Worm (Caenorhabditis elegans) whole organism, midembryonic: ENCODE results near the gene F41G4.8.
A peak's percentile ranks its signal among the peaks of the same experiment; 100 is the strongest.

Experiments used
- T22C8.4 ChIP-seq: fragments of 200-800 bp; sonication (Bioruptor generic); IDR thresholded peaks from 2 replicates; pipeline ENCODE4 v1.3.6; 2022; ENCODE audit warnings: missing genetic modification characterization, missing compliant biosample characterization
- cog-1 ChIP-seq: sonication (generic microtip); optimal IDR thresholded peaks from 2 replicates; lab custom pipeline; 2016; ENCODE audit warnings: missing genetic modification characterization, missing compliant biosample characterization
- flt-1 ChIP-seq: fragments of 200-800 bp; sonication (Bioruptor generic); IDR thresholded peaks from 2 replicates; pipeline ENCODE4 v1.3.6; 2022; ENCODE audit warnings: missing genetic modification characterization, missing compliant biosample characterization
- klf-2 ChIP-seq: fragments of 200-800 bp; sonication (Bioruptor generic); conservative IDR thresholded peaks from 2 replicates; pipeline ENCODE4 v1.3.6; 2022; ENCODE audit warnings: missing genetic modification reagents, missing genetic modification characterization, missing compliant biosample characterization
- med-1 ChIP-seq: sonication (generic microtip); optimal IDR thresholded peaks from 2 replicates; lab custom pipeline; 2017; ENCODE audit warnings: missing genetic modification characterization, mild to moderate bottlenecking, missing compliant biosample characterization, antibody characterized with exemption, missing genetic modification reagents; ENCODE audit not compliant: insufficient read depth
- tab-1 ChIP-seq: fragments of 200-800 bp; sonication (Bioruptor generic); IDR thresholded peaks from 2 replicates; pipeline ENCODE4 v1.3.6; 2022; ENCODE audit warnings: missing genetic modification characterization, missing compliant biosample characterization
- ztf-23 ChIP-seq: fragments of 200-800 bp; sonication (Bioruptor generic); IDR thresholded peaks from 2 replicates; pipeline ENCODE4 v1.3.6; 2022; ENCODE audit warnings: missing genetic modification reagents, missing genetic modification characterization, missing compliant biosample characterization

- TF ChIP-seq med-1 (GFP tag; lab: Kevin White, UChicago) (no peak), klf-2 (GFP tag; lab: Robert Waterston, UW) (no peak), cog-1 (no peak), tab-1 (GFP tag; lab: Robert Waterston, UW) (no peak), ztf-23 (GFP tag; lab: Robert Waterston, UW) (no peak), T22C8.4 (no peak), flt-1 (GFP tag; lab: Robert Waterston, UW) (peak; percentile 32; the same call in 1 of the 2 replicates)
These were observed 31.1 kb downstream of the F41G4.8 start, which contains the start of gene cas-1 for ce11 chrX:16813606-16814330.
